Worm (Caenorhabditis elegans) whole organism, young adult: Measurements from ENCODE around the gene usp-46.
A peak's percentile ranks its signal among the peaks of the same experiment; 100 is the strongest.

Experiments used
- B0019.2 ChIP-seq: fragments of 200-800 bp; sonication (Bioruptor generic); conservative IDR thresholded peaks from 2 replicates; pipeline ENCODE4 v1.3.6; 2022; ENCODE audit warnings: missing genetic modification reagents, missing genetic modification characterization, missing compliant biosample characterization
- B0336.3 ChIP-seq: fragments of 200-800 bp; sonication (Bioruptor generic); IDR thresholded peaks from 2 replicates; pipeline ENCODE4 v1.3.6; 2022; ENCODE audit warnings: missing genetic modification characterization, missing compliant biosample characterization
- C17E4.6 ChIP-seq: fragments of 200-800 bp; sonication (Bioruptor generic); IDR thresholded peaks from 2 replicates; pipeline ENCODE4 v1.3.6; 2022; ENCODE audit warnings: missing genetic modification reagents, missing genetic modification characterization, missing compliant biosample characterization
- F39B2.1 ChIP-seq: fragments of 200-800 bp; sonication (Bioruptor generic); IDR thresholded peaks from 2 replicates; pipeline ENCODE4 v1.3.6; 2022; ENCODE audit warnings: missing genetic modification reagents, missing genetic modification characterization, missing compliant biosample characterization
- F57A8.1 ChIP-seq: fragments of 200-800 bp; sonication (Bioruptor generic); optimal IDR thresholded peaks from 2 replicates; lab custom pipeline; 2018; ENCODE audit warnings: mild to moderate bottlenecking, missing genetic modification characterization, moderate library complexity, missing compliant biosample characterization
- F57C9.4 ChIP-seq: sonication (generic microtip); optimal IDR thresholded peaks from 2 replicates; lab custom pipeline; 2017; ENCODE audit warnings: mild to moderate bottlenecking, missing genetic modification characterization, missing compliant biosample characterization
- T26A5.8 ChIP-seq: sonication (generic microtip); optimal IDR thresholded peaks from 2 replicates; lab custom pipeline; 2016; ENCODE audit warnings: missing genetic modification characterization, missing compliant biosample characterization
- Y56A3A.18 ChIP-seq: fragments of 200-800 bp; sonication (Bioruptor generic); IDR thresholded peaks from 2 replicates; pipeline ENCODE4 v1.3.6; 2022; ENCODE audit warnings: missing genetic modification reagents, missing genetic modification characterization, missing compliant biosample characterization
- Y67H2A.10 ChIP-seq: fragments of 200-800 bp; sonication (Bioruptor generic); conservative IDR thresholded peaks from 2 replicates; pipeline ENCODE4 v1.3.6; 2022; ENCODE audit warnings: missing genetic modification reagents, missing genetic modification characterization, missing compliant biosample characterization
- Y79H2A.3 ChIP-seq: fragments of 200-800 bp; sonication (Bioruptor generic); conservative IDR thresholded peaks from 2 replicates; pipeline ENCODE4 v1.3.6; 2022; ENCODE audit warnings: missing genetic modification reagents, missing genetic modification characterization, missing compliant biosample characterization
- ama-1 ChIP-seq, 3 experiments: fragments of 150-350 bp in 1 of 3; sonication (generic microtip) in 2 of 3; optimal IDR thresholded peaks; 2 replicates each; lab custom pipeline; 2014 to 2018; ENCODE audit warnings: missing biosample characterization in 2 of 3, missing genetic modification characterization in 2 of 3, missing genetic modification reagents in 2 of 3
- aptf-3 ChIP-seq: fragments of 200-800 bp; sonication (Bioruptor generic); IDR thresholded peaks from 2 replicates; pipeline ENCODE4 v1.3.6; 2022; ENCODE audit warnings: missing genetic modification characterization, missing compliant biosample characterization
- atf-7 ChIP-seq: sonication (generic microtip); optimal IDR thresholded peaks from 2 replicates; lab custom pipeline; 2017; ENCODE audit warnings: mild to moderate bottlenecking, missing genetic modification characterization, missing compliant biosample characterization
- athp-1 ChIP-seq: sonication (generic microtip); optimal IDR thresholded peaks from 2 replicates; lab custom pipeline; 2017; ENCODE audit warnings: mild to moderate bottlenecking, missing genetic modification characterization, missing compliant biosample characterization
- bed-1 ChIP-seq: fragments of 200-800 bp; sonication (Bioruptor generic); IDR thresholded peaks from 2 replicates; pipeline ENCODE4 v1.3.6; 2022; ENCODE audit warnings: missing genetic modification reagents, missing genetic modification characterization, missing compliant biosample characterization
- bed-2 ChIP-seq: fragments of 200-800 bp; sonication (Bioruptor generic); IDR thresholded peaks from 2 replicates; pipeline ENCODE4 v1.3.6; 2022; ENCODE audit warnings: missing genetic modification reagents, missing genetic modification characterization, missing compliant biosample characterization
- ceh-58 ChIP-seq: fragments of 200-800 bp; sonication (Bioruptor generic); IDR thresholded peaks from 2 replicates; pipeline ENCODE4 v1.3.6; 2022; ENCODE audit warnings: missing genetic modification characterization, missing compliant biosample characterization
- ceh-79 ChIP-seq: sonication (generic microtip); optimal IDR thresholded peaks from 2 replicates; lab custom pipeline; 2017; ENCODE audit warnings: mild to moderate bottlenecking, missing genetic modification characterization, missing compliant biosample characterization
- dpff-1 ChIP-seq: sonication (generic microtip); optimal IDR thresholded peaks from 2 replicates; lab custom pipeline; 2017; ENCODE audit warnings: mild to moderate bottlenecking, missing genetic modification characterization, missing compliant biosample characterization
- dpl-1 ChIP-seq: fragments of 150-350 bp; optimal IDR thresholded peaks from 2 replicates; lab custom pipeline; 2014; ENCODE audit warnings: missing biosample characterization, missing genetic modification reagents, missing genetic modification characterization
- egl-18 ChIP-seq: fragments of 200-800 bp; sonication (Bioruptor generic); IDR thresholded peaks from 2 replicates; pipeline ENCODE4 v1.3.6; 2022; ENCODE audit warnings: missing genetic modification reagents, missing genetic modification characterization, missing compliant biosample characterization
- ekl-4 ChIP-seq: fragments of 200-800 bp; sonication (Bioruptor generic); IDR thresholded peaks from 2 replicates; pipeline ENCODE4 v1.3.6; 2022; ENCODE audit warnings: missing genetic modification reagents, missing genetic modification characterization, missing compliant biosample characterization
- gei-17 ChIP-seq: fragments of 200-800 bp; sonication (Bioruptor generic); optimal IDR thresholded peaks from 2 replicates; lab custom pipeline; 2018; ENCODE audit warnings: mild to moderate bottlenecking, missing genetic modification characterization, missing compliant biosample characterization
- hlh-26 ChIP-seq: fragments of 200-800 bp; sonication (Bioruptor generic); conservative IDR thresholded peaks from 2 replicates; pipeline ENCODE4 v1.3.6; 2022; ENCODE audit warnings: missing genetic modification reagents, missing genetic modification characterization, missing compliant biosample characterization
- hmg-1.2 ChIP-seq: fragments of 200-800 bp; sonication (Bioruptor generic); IDR thresholded peaks from 2 replicates; pipeline ENCODE4 v1.3.6; 2022; ENCODE audit warnings: missing genetic modification reagents, missing genetic modification characterization, missing compliant biosample characterization
- hsf-1 ChIP-seq: fragments of 200-800 bp; sonication (Bioruptor generic); IDR thresholded peaks from 2 replicates; pipeline ENCODE4 v1.3.6; 2022; ENCODE audit warnings: missing genetic modification reagents, missing genetic modification characterization, missing compliant biosample characterization
- lag-1 ChIP-seq: fragments of 200-800 bp; sonication (Bioruptor generic); IDR thresholded peaks from 2 replicates; pipeline ENCODE4 v1.3.6; 2022; ENCODE audit warnings: missing genetic modification reagents, missing genetic modification characterization, missing compliant biosample characterization
- let-607 ChIP-seq, 2 experiments: fragments of 200-800 bp in 1 of 2; sonication (Bioruptor generic) in 1 of 2; sonication (generic microtip) in 1 of 2; optimal IDR thresholded peaks; 2 replicates each; lab custom pipeline; 2016 to 2018; ENCODE audit warnings: mild to moderate bottlenecking in 2 of 2, missing compliant biosample characterization in 2 of 2, missing genetic modification characterization in 2 of 2, moderate library complexity in 2 of 2, missing genotype in 1 of 2
- lin-26 ChIP-seq: fragments of 200-800 bp; sonication (Bioruptor generic); IDR thresholded peaks from 2 replicates; pipeline ENCODE4 v1.3.6; 2022; ENCODE audit warnings: missing genetic modification reagents, missing genetic modification characterization, missing compliant biosample characterization
- lin-35 ChIP-seq, 3 experiments: fragments of 150-350 bp in 2 of 3; sonication (generic microtip) in 1 of 3; optimal IDR thresholded peaks; 2 replicates each; lab custom pipeline; 2014 to 2018; ENCODE audit warnings: missing biosample characterization in 3 of 3, missing genetic modification characterization in 3 of 3, missing genetic modification reagents in 3 of 3
- madf-3 ChIP-seq: fragments of 200-800 bp; sonication (Bioruptor generic); IDR thresholded peaks from 2 replicates; pipeline ENCODE4 v1.3.6; 2022; ENCODE audit warnings: missing genetic modification reagents, missing genetic modification characterization, missing compliant biosample characterization
- madf-6 ChIP-seq: fragments of 200-800 bp; sonication (Bioruptor generic); IDR thresholded peaks from 2 replicates; pipeline ENCODE4 v1.3.6; 2022; ENCODE audit warnings: missing genetic modification reagents, missing genetic modification characterization, missing compliant biosample characterization
- mes-4 ChIP-seq: sonication (generic microtip); optimal IDR thresholded peaks from 2 replicates; lab custom pipeline; 2016; ENCODE audit warnings: missing genotype, missing genetic modification characterization, missing compliant biosample characterization
- nfya-2 ChIP-seq: fragments of 200-800 bp; sonication (Bioruptor generic); IDR thresholded peaks from 2 replicates; pipeline ENCODE4 v1.3.6; 2022; ENCODE audit warnings: missing genetic modification reagents, missing genetic modification characterization, missing compliant biosample characterization
- nhr-27 ChIP-seq: fragments of 200-800 bp; sonication (Bioruptor generic); optimal IDR thresholded peaks from 2 replicates; lab custom pipeline; 2018; ENCODE audit warnings: mild to moderate bottlenecking, missing genetic modification characterization, moderate library complexity, missing compliant biosample characterization
- nhr-80 ChIP-seq: sonication (generic microtip); optimal IDR thresholded peaks from 2 replicates; lab custom pipeline; 2016; ENCODE audit warnings: missing genetic modification characterization, missing compliant biosample characterization
- rcor-1 ChIP-seq: fragments of 200-800 bp; sonication (Bioruptor generic); IDR thresholded peaks from 2 replicates; pipeline ENCODE4 v1.3.6; 2022; ENCODE audit warnings: missing genetic modification reagents, missing genetic modification characterization, missing compliant biosample characterization
- rec-8 ChIP-seq, 2 experiments: sonication (generic microtip); optimal IDR thresholded peaks; 2 replicates each; lab custom pipeline; 2016; ENCODE audit warnings: mild to moderate bottlenecking in 2 of 2, missing genetic modification characterization in 2 of 2, missing genetic modification reagents in 2 of 2, missing genotype in 2 of 2, missing biosample characterization in 1 of 2, missing compliant biosample characterization in 1 of 2, moderate library complexity in 1 of 2
- rpc-1 ChIP-seq, 2 experiments: fragments of 150-350 bp in 1 of 2; sonication (generic microtip) in 1 of 2; optimal IDR thresholded peaks; 2 replicates each; lab custom pipeline; 2014 to 2018; ENCODE audit warnings: missing biosample characterization in 1 of 2, missing genetic modification characterization in 1 of 2, missing genetic modification reagents in 1 of 2, missing genotype in 1 of 2
- sea-2 ChIP-seq: fragments of 200-800 bp; sonication (Bioruptor generic); IDR thresholded peaks from 2 replicates; pipeline ENCODE4 v1.3.6; 2022; ENCODE audit warnings: missing genetic modification characterization, missing compliant biosample characterization
- snpc-1.1 ChIP-seq: sonication (generic microtip); optimal IDR thresholded peaks from 2 replicates; lab custom pipeline; 2017; ENCODE audit warnings: missing genetic modification characterization, mild to moderate bottlenecking, missing compliant biosample characterization, antibody characterized with exemption, moderate library complexity, missing genotype, missing genetic modification reagents; ENCODE audit not compliant: insufficient read depth
- snpc-4 ChIP-seq, 5 experiments: fragments of 150-350 bp in 1 of 5; sonication (generic microtip) in 4 of 5; optimal IDR thresholded peaks; 2 replicates each; lab custom pipeline; 2014 to 2018; ENCODE audit warnings: missing genetic modification characterization in 5 of 5, missing biosample characterization in 3 of 5, antibody characterized with exemption in 2 of 5, mild to moderate bottlenecking in 2 of 5, missing compliant biosample characterization in 2 of 5, missing genotype in 2 of 5, moderate library complexity in 2 of 5, missing genetic modification reagents in 1 of 5
- somi-1 ChIP-seq: fragments of 200-800 bp; sonication (Bioruptor generic); optimal IDR thresholded peaks from 2 replicates; lab custom pipeline; 2018; ENCODE audit warnings: mild to moderate bottlenecking, missing genetic modification characterization, missing compliant biosample characterization
- sptf-2 ChIP-seq: fragments of 200-800 bp; sonication (Bioruptor generic); optimal IDR thresholded peaks from 2 replicates; lab custom pipeline; 2018; ENCODE audit warnings: mild to moderate bottlenecking, missing genetic modification characterization, missing compliant biosample characterization
- unc-62 ChIP-seq: fragments of 150-350 bp; optimal IDR thresholded peaks from 2 replicates; lab custom pipeline; 2014; ENCODE audit warnings: missing biosample characterization, missing genetic modification reagents, missing genetic modification characterization
- ztf-18 ChIP-seq: sonication (generic microtip); optimal IDR thresholded peaks from 2 replicates; lab custom pipeline; 2016; ENCODE audit warnings: missing genotype, mild to moderate bottlenecking, missing genetic modification characterization, missing compliant biosample characterization
- ztf-25 ChIP-seq: fragments of 200-800 bp; sonication (Bioruptor generic); IDR thresholded peaks from 2 replicates; pipeline ENCODE4 v1.3.6; 2022; ENCODE audit warnings: missing genetic modification reagents, missing genetic modification characterization, missing compliant biosample characterization

Gene usp-46

DNA sequence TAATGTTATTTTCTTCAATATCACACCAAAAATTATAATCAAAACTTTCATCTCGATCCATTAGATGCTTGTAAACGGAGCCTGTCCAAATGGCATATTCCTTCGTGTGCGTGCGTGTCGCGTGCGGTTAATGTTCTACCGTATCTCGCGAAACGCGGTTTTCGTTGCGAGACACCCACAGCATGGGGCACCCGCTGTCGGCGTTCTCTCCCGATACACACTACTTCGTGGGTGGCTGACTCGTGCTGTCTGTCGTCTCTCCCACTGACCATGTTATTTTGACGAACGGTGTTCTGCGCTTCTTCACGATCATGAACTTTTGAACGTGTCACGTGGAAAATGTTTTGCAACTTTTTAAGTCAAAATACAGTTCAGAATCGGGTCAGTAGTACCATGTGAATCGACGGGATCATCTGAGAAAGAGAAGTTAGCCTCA is 10.9 kb upstream of the usp-46 start (continued):
- TF ChIP-seq rec-8 (tag; optimal IDR thresholded peaks at IDR 0.05; lab: Kevin White, UChicago): no peak
- peak; percentile 77 for TF ChIP-seq F39B2.1 (GFP tag; lab: Robert Waterston, UW)
- peak; percentile 96 for TF ChIP-seq C17E4.6 (GFP tag; lab: Robert Waterston, UW)
- peak; percentile 97 for TF ChIP-seq atf-7
- TF ChIP-seq ekl-4: peak; percentile 99
- peak; percentile 97 for TF ChIP-seq nhr-80 (tag; lab: Kevin White, UChicago)
- no peak; the same call in 1 of the 2 replicates for TF ChIP-seq Y79H2A.3 (GFP tag; lab: Robert Waterston, UW)
- TF ChIP-seq dpl-1 (GFP tag; lab: Kevin White, UChicago): peak; percentile 19
- no peak for TF ChIP-seq ceh-58 (GFP tag; lab: Robert Waterston, UW)
- peak; percentile 92 for TF ChIP-seq nhr-27 (tag; lab: Kevin White, UChicago)
- peak; percentile 43 for TF ChIP-seq snpc-4 (GFP tag; optimal IDR thresholded peaks at IDR 0.05; lab: Kevin White, UChicago)
- peak in 3 of 4 experiments; percentile 57 to 84 (median 83) for TF ChIP-seq snpc-4 (tag; optimal IDR thresholded peaks at IDR 0.05; lab: Kevin White, UChicago)
- TF ChIP-seq ztf-25 (GFP tag; lab: Robert Waterston, UW): peak; percentile 79; the same call in 1 of the 2 replicates
- peak in 2 of 3 experiments; percentile 44 to 94 for TF ChIP-seq lin-35 (GFP tag; optimal IDR thresholded peaks at IDR 0.05; lab: Kevin White, UChicago)
- peak; percentile 93 for TF ChIP-seq egl-18 (GFP tag; lab: Robert Waterston, UW)
- TF ChIP-seq B0336.3 (GFP tag; lab: Robert Waterston, UW): peak; percentile 99
- TF ChIP-seq madf-6: peak; percentile 66
- TF ChIP-seq athp-1 (tag; lab: Kevin White, UChicago): peak; percentile 93
- TF ChIP-seq lin-26: peak; percentile 91
- TF ChIP-seq bed-2 (GFP tag; lab: Robert Waterston, UW): no peak
- peak; percentile 88 for TF ChIP-seq dpff-1 (tag; lab: Kevin White, UChicago)
- peak; percentile 100 for TF ChIP-seq madf-3 (GFP tag; lab: Robert Waterston, UW)
- peak; percentile 91 to 94 for TF ChIP-seq let-607 (tag; optimal IDR thresholded peaks at IDR 0.05; lab: Kevin White, UChicago)
- peak; percentile 82 for TF ChIP-seq ztf-18 (tag; lab: Kevin White, UChicago)
- TF ChIP-seq sea-2 (GFP tag; lab: Robert Waterston, UW): peak; percentile 94
- peak; percentile 95 for TF ChIP-seq F57C9.4 (tag; lab: Kevin White, UChicago)
- peak; percentile 94 for TF ChIP-seq Y56A3A.18 (GFP tag; lab: Robert Waterston, UW)
- TF ChIP-seq hlh-26 (GFP tag; lab: Robert Waterston, UW): no peak
- peak; percentile 19 for TF ChIP-seq rpc-1 (optimal IDR thresholded peaks at IDR 0.05; lab: Kevin White, UChicago)
- no peak for TF ChIP-seq rpc-1 (tag; optimal IDR thresholded peaks at IDR 0.05; lab: Kevin White, UChicago)
- TF ChIP-seq T26A5.8: no peak
- TF ChIP-seq sptf-2 (GFP tag; lab: Kevin White, UChicago): peak; percentile 17
- TF ChIP-seq aptf-3: no peak
- peak; percentile 92 for TF ChIP-seq rcor-1
- TF ChIP-seq unc-62 (GFP tag; lab: Kevin White, UChicago): peak; percentile 37
- TF ChIP-seq Y67H2A.10: peak; percentile 99
- TF ChIP-seq ama-1 (optimal IDR thresholded peaks at IDR 0.05; lab: Kevin White, UChicago): peak; percentile 90
- TF ChIP-seq ama-1 (GFP tag; optimal IDR thresholded peaks at IDR 0.05; lab: Kevin White, UChicago): peak in 1 of 2 experiments; percentile 78
- TF ChIP-seq hmg-1.2 (GFP tag; lab: Robert Waterston, UW): peak; percentile 95
- TF ChIP-seq F57A8.1 (GFP tag; lab: Kevin White, UChicago): peak; percentile 71
- peak; percentile 97 for TF ChIP-seq bed-1
- 0 out of 2 replicates have a peak, but pooled peaks have one; percentile 87 for TF ChIP-seq nfya-2
- TF ChIP-seq hsf-1 (GFP tag; lab: Robert Waterston, UW): peak; percentile 72
- TF ChIP-seq ceh-79: peak; percentile 77
- TF ChIP-seq gei-17 (GFP tag; lab: Kevin White, UChicago): peak; percentile 90
- TF ChIP-seq snpc-1.1 (tag; lab: Kevin White, UChicago): no peak
- TF ChIP-seq mes-4 (tag; lab: Kevin White, UChicago): no peak
- peak; percentile 94 for TF ChIP-seq lag-1 (GFP tag; lab: Robert Waterston, UW)
- TF ChIP-seq B0019.2 (GFP tag; lab: Robert Waterston, UW): peak; percentile 75
- TF ChIP-seq somi-1 (GFP tag; lab: Kevin White, UChicago): peak; percentile 99
